Fruit fly (Drosophila melanogaster) whole organism, embryonic: Measurements from ENCODE around the gene RpS25.
A peak's percentile ranks its signal among the peaks of the same experiment; 100 is the strongest.

Experiments used
- CG11398 ChIP-seq: fragments of 200-800 bp; sonication (Bioruptor generic); optimal IDR thresholded peaks from 2 replicates; lab custom pipeline; 2016; ENCODE audit warnings: missing biosample characterization, missing genetic modification characterization
- CG1603 ChIP-seq: fragments of 200-800 bp; sonication (Bioruptor generic); optimal IDR thresholded peaks from 2 replicates; lab custom pipeline; 2019; ENCODE audit warnings: missing biosample characterization, mild to moderate bottlenecking, missing genetic modification characterization, moderate library complexity
- CG2875 ChIP-seq: fragments of 200-800 bp; sonication (Bioruptor generic); optimal IDR thresholded peaks from 2 replicates; lab custom pipeline; 2017; ENCODE audit warnings: missing biosample characterization, mild to moderate bottlenecking, missing genetic modification characterization, missing genetic modification reagents
- CG4328 ChIP-seq: fragments of 200-800 bp; sonication (Bioruptor generic); optimal IDR thresholded peaks from 3 replicates; lab custom pipeline; 2017; ENCODE audit warnings: missing biosample characterization, missing genetic modification reagents, missing genetic modification characterization
- HmgD ChIP-seq: fragments of 200-800 bp; sonication (Bioruptor generic); optimal IDR thresholded peaks from 3 replicates; lab custom pipeline; 2016; ENCODE audit warnings: missing biosample characterization, missing genetic modification characterization
- Hr78 ChIP-seq, 2 experiments: fragments of 200-800 bp in 1 of 2; fragments of >200 bp in 1 of 2; sonication (Bioruptor generic) in 1 of 2; optimal IDR thresholded peaks; 2 replicates each; lab custom pipeline; 2017 to 2019; ENCODE audit warnings: missing biosample characterization in 2 of 2, missing genetic modification characterization in 2 of 2, mild to moderate bottlenecking in 1 of 2, moderate library complexity in 1 of 2
- MBD-R2 ChIP-seq: fragments of 200-800 bp; sonication (Bioruptor generic); IDR thresholded peaks from 2 replicates; pipeline ENCODE4 v1.3.6; 2022; ENCODE audit warnings: missing biosample characterization, missing genetic modification characterization
- NK7.1 ChIP-seq: fragments of 200-800 bp; sonication (Bioruptor generic); optimal IDR thresholded peaks from 3 replicates; lab custom pipeline; 2016; ENCODE audit warnings: missing biosample characterization, missing genetic modification characterization
- pnt ChIP-seq: fragments of 200-800 bp; sonication (Bioruptor generic); optimal IDR thresholded peaks from 3 replicates; lab custom pipeline; 2016; ENCODE audit warnings: missing biosample characterization, missing genetic modification characterization
- stc ChIP-seq: fragments of 200-800 bp; sonication (Bioruptor generic); IDR thresholded peaks from 2 replicates; pipeline ENCODE4 v1.3.6; 2022; ENCODE audit warnings: missing biosample characterization, missing genetic modification characterization
- tna ChIP-seq: fragments of 200-800 bp; sonication (Bioruptor generic); IDR thresholded peaks from 2 replicates; pipeline ENCODE4 v1.3.6; 2022; ENCODE audit warnings: missing biosample characterization, missing genetic modification characterization; ENCODE audit not compliant: partially characterized antibody

DNA sequence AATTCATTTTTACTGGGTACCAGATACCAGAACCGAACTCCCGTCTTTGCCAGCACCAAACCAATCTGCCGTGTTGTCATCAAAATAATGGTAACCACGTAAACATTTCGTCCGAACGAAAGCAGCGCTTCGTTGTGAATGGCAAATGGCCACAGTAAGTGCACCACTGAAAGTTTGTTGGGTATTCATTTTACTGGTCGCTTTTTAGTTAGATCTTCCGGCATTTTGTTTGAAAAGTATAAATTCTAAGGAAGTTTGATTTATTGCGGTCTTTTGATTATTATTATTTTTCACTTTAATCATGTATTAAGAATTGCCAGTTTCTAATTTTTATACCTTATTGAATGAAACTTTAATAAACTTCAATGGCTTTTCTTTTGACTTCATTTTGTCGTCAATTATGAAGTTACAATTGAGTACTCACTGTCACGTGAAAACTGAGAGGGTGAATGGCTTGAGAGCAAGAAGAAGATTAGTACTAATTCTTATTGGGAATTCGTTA lies 1.6 kb downstream of the RpS25 start, which contains the start of gene ZnT86D:
- peak; percentile 2 for TF ChIP-seq CG11398
- TF ChIP-seq HmgD (GFP tag; lab: Kevin White, UChicago), result no peak
- TF ChIP-seq tna (GFP tag; lab: Robert Waterston, UW), result no peak
- TF ChIP-seq NK7.1 (GFP tag; lab: Kevin White, UChicago), result peak; percentile 39
- peak; percentile 59 for TF ChIP-seq CG4328 (GFP tag; lab: Kevin White, UChicago)
- TF ChIP-seq stc (GFP tag; lab: Robert Waterston, UW), result no peak
- no peak for TF ChIP-seq CG2875 (GFP tag; lab: Kevin White, UChicago)
- peak; percentile 22 for TF ChIP-seq pnt (GFP tag; lab: Kevin White, UChicago)
- TF ChIP-seq Hr78 (GFP tag; optimal IDR thresholded peaks at IDR 0.05; lab: Kevin White, UChicago), result no peak
- TF ChIP-seq CG1603 (tag; lab: Kevin White, UChicago), result peak; percentile 26
- TF ChIP-seq MBD-R2 (GFP tag; lab: Robert Waterston, UW), result peak; percentile 77
